Worm (Caenorhabditis elegans) whole organism, L2 larva: ENCODE results near the gene acr-14.
A peak's percentile ranks its signal among the peaks of the same experiment; 100 is the strongest.

ENCODE experiments used
- C34F6.9 ChIP-seq: fragments of 150-350 bp; optimal IDR thresholded peaks from 2 replicates; lab custom pipeline; 2014; ENCODE audit warnings: missing biosample characterization, missing genetic modification characterization
- F13H6.1 ChIP-seq: sonication (generic microtip); optimal IDR thresholded peaks from 2 replicates; lab custom pipeline; 2016; ENCODE audit warnings: missing genetic modification characterization, missing compliant biosample characterization
- R02D3.7 ChIP-seq: fragments of 150-350 bp; optimal IDR thresholded peaks from 2 replicates; lab custom pipeline; 2014; ENCODE audit warnings: missing biosample characterization, missing genetic modification characterization
- Y55F3AM.14 ChIP-seq: fragments of 200-800 bp; sonication (Bioruptor generic); optimal IDR thresholded peaks from 2 replicates; lab custom pipeline; 2018; ENCODE audit warnings: mild to moderate bottlenecking, missing genetic modification characterization, missing compliant biosample characterization
- ZK546.5 ChIP-seq: sonication (generic microtip); optimal IDR thresholded peaks from 2 replicates; lab custom pipeline; 2017; ENCODE audit warnings: missing biosample characterization, missing genetic modification characterization
- alr-1 ChIP-seq: fragments of 150-350 bp; optimal IDR thresholded peaks from 2 replicates; lab custom pipeline; 2014; ENCODE audit warnings: missing biosample characterization, missing genetic modification characterization
- ama-1 ChIP-seq: fragments of 150-350 bp; optimal IDR thresholded peaks from 2 replicates; lab custom pipeline; 2018; ENCODE audit warnings: inconsistent platforms
- blmp-1 ChIP-seq: sonication (generic microtip); optimal IDR thresholded peaks from 2 replicates; lab custom pipeline; 2017; ENCODE audit warnings: missing genetic modification characterization, mild to moderate bottlenecking, missing compliant biosample characterization, antibody characterized with exemption, moderate library complexity; ENCODE audit not compliant: insufficient read depth
- ceh-16 ChIP-seq: fragments of 150-350 bp; optimal IDR thresholded peaks from 2 replicates; lab custom pipeline; 2014; ENCODE audit warnings: missing biosample characterization, missing genetic modification characterization
- ceh-82 ChIP-seq: fragments of 150-350 bp; optimal IDR thresholded peaks from 2 replicates; lab custom pipeline; 2014; ENCODE audit warnings: missing biosample characterization, missing genetic modification characterization
- crh-2 ChIP-seq: sonication (generic microtip); optimal IDR thresholded peaks from 2 replicates; lab custom pipeline; 2017; ENCODE audit warnings: missing biosample characterization, missing genetic modification characterization
- egl-27 ChIP-seq: sonication (generic microtip); optimal IDR thresholded peaks from 3 replicates; lab custom pipeline; 2017; ENCODE audit warnings: missing biosample characterization, missing genetic modification reagents, missing genetic modification characterization
- elt-1 ChIP-seq: fragments of 150-350 bp; optimal IDR thresholded peaks from 2 replicates; lab custom pipeline; 2014; ENCODE audit warnings: missing biosample characterization, missing genetic modification characterization
- elt-3 ChIP-seq: sonication (generic microtip); optimal IDR thresholded peaks from 2 replicates; lab custom pipeline; 2017; ENCODE audit warnings: missing biosample characterization, missing genetic modification characterization
- lin-11 ChIP-seq: fragments of 150-350 bp; sonication (generic microtip); optimal IDR thresholded peaks from 2 replicates; lab custom pipeline; 2014; ENCODE audit warnings: missing biosample characterization, missing genetic modification characterization, inconsistent platforms, mixed read lengths
- lin-13 ChIP-seq: fragments of 150-350 bp; optimal IDR thresholded peaks from 2 replicates; lab custom pipeline; 2014; ENCODE audit warnings: missing biosample characterization, missing genetic modification reagents, missing genetic modification characterization
- lsy-2 ChIP-seq, 2 experiments: fragments of 150-350 bp in 1 of 2; sonication (generic microtip) in 1 of 2; optimal IDR thresholded peaks; 2 replicates each; lab custom pipeline; 2014 to 2017; ENCODE audit warnings: missing biosample characterization in 2 of 2, missing genetic modification characterization in 2 of 2
- mab-5 ChIP-seq: fragments of 150-350 bp; optimal IDR thresholded peaks from 2 replicates; lab custom pipeline; 2014; ENCODE audit warnings: missing biosample characterization, missing genetic modification characterization
- mbf-1 ChIP-seq: sonication (generic microtip); optimal IDR thresholded peaks from 2 replicates; lab custom pipeline; 2017; ENCODE audit warnings: missing biosample characterization, missing genetic modification characterization
- nhr-10 ChIP-seq: sonication (generic microtip); optimal IDR thresholded peaks from 2 replicates; lab custom pipeline; 2017; ENCODE audit warnings: missing biosample characterization, missing genetic modification characterization
- nhr-129 ChIP-seq: fragments of 150-350 bp; optimal IDR thresholded peaks from 2 replicates; lab custom pipeline; 2014; ENCODE audit warnings: missing biosample characterization, missing genetic modification characterization
- nhr-21 ChIP-seq: fragments of 150-350 bp; optimal IDR thresholded peaks from 2 replicates; lab custom pipeline; 2014; ENCODE audit warnings: missing biosample characterization, missing genetic modification characterization
- nhr-23 ChIP-seq: fragments of 150-350 bp; optimal IDR thresholded peaks from 2 replicates; lab custom pipeline; 2014; ENCODE audit warnings: missing biosample characterization, missing genetic modification reagents, missing genetic modification characterization
- nhr-237 ChIP-seq: fragments of 150-350 bp; optimal IDR thresholded peaks from 2 replicates; lab custom pipeline; 2014; ENCODE audit warnings: missing biosample characterization, missing genetic modification characterization
- nhr-25 ChIP-seq: fragments of 150-350 bp; sonication (generic microtip); optimal IDR thresholded peaks from 3 replicates; lab custom pipeline; 2014; ENCODE audit warnings: missing biosample characterization, missing genetic modification characterization
- nhr-6 ChIP-seq: fragments of 150-350 bp; optimal IDR thresholded peaks from 2 replicates; lab custom pipeline; 2014; ENCODE audit warnings: missing biosample characterization, missing genetic modification characterization
- sem-4 ChIP-seq: fragments of 150-350 bp; optimal IDR thresholded peaks from 2 replicates; lab custom pipeline; 2014; ENCODE audit warnings: missing biosample characterization, missing genetic modification reagents, missing genetic modification characterization
- skn-1 ChIP-seq: sonication (generic microtip); optimal IDR thresholded peaks from 2 replicates; lab custom pipeline; 2017; ENCODE audit warnings: missing biosample characterization, missing genetic modification characterization
- sma-3 ChIP-seq: sonication (generic microtip); optimal IDR thresholded peaks from 2 replicates; lab custom pipeline; 2016; ENCODE audit warnings: missing genetic modification reagents, missing genetic modification characterization, missing compliant biosample characterization
- sma-9 ChIP-seq, 2 experiments: fragments of 150-350 bp in 1 of 2; sonication (generic microtip) in 1 of 2; optimal IDR thresholded peaks; 2 replicates each; lab custom pipeline; 2014 to 2016; ENCODE audit warnings: missing genetic modification characterization in 2 of 2, mild to moderate bottlenecking in 1 of 2, missing biosample characterization in 1 of 2, missing compliant biosample characterization in 1 of 2, missing genetic modification reagents in 1 of 2, moderate library complexity in 1 of 2
- snpc-4 ChIP-seq: fragments of 150-350 bp; optimal IDR thresholded peaks from 2 replicates; lab custom pipeline; 2014; ENCODE audit warnings: missing biosample characterization, missing genetic modification characterization
- unc-39 ChIP-seq: fragments of 150-350 bp; optimal IDR thresholded peaks from 2 replicates; lab custom pipeline; 2014; ENCODE audit warnings: missing biosample characterization, missing genetic modification characterization
- unc-55 ChIP-seq: fragments of 150-350 bp; sonication (generic microtip); optimal IDR thresholded peaks from 3 replicates; lab custom pipeline; 2014; ENCODE audit warnings: missing biosample characterization, missing genetic modification reagents, missing genetic modification characterization
- unc-62 ChIP-seq: fragments of 150-350 bp; optimal IDR thresholded peaks from 2 replicates; lab custom pipeline; 2014; ENCODE audit warnings: missing biosample characterization, missing genetic modification reagents, missing genetic modification characterization
- zag-1 ChIP-seq: fragments of 150-350 bp; optimal IDR thresholded peaks from 2 replicates; lab custom pipeline; 2014; ENCODE audit warnings: missing biosample characterization, missing genetic modification characterization
- ztf-1 ChIP-seq: fragments of 200-800 bp; sonication (Bioruptor generic); conservative IDR thresholded peaks from 2 replicates; pipeline ENCODE4 v1.3.6; 2022; ENCODE audit warnings: missing genetic modification characterization, missing compliant biosample characterization

The acr-14 gene

ce11 chrII:8131413-8131966 lies 45.5 kb downstream of the acr-14 start (continued):
- TF ChIP-seq unc-62 (GFP tag; lab: Kevin White, UChicago) (no peak), nhr-237 (no peak), egl-27 (tag; lab: Kevin White, UChicago) (peak; percentile 49), alr-1 (tag; lab: Kevin White, UChicago) (no peak), nhr-21 (no peak), unc-39 (tag; lab: Kevin White, UChicago) (no peak), blmp-1 (tag; lab: Kevin White, UChicago) (peak; percentile 27), nhr-10 (no peak)

DNA sequence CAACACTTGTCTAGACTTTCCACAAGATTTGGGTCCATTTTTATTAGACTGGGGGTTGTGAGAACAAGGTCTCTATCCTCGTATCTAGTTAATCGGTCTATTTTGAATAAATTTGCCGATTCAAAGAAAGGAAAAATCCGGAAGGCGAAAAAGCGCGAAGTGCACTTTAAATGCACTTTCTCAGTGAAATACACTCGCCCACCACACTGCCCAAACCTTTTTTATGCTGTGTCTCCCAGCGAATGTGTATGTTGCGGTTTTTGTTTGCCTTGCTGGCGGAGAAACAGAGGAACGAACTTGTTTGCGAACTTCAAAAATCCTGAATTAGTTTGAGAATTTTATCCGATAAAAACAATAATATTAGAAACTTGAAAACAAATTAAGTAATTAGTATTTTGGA lies 46.2 kb downstream of the acr-14 start:
- TF ChIP-seq sma-9 (GFP tag; optimal IDR thresholded peaks at IDR 0.05; lab: Kevin White, UChicago) (peak; percentile 0), sma-9 (tag; optimal IDR thresholded peaks at IDR 0.05; lab: Kevin White, UChicago) (no peak), crh-2 (tag; lab: Kevin White, UChicago) (no peak)
- TF ChIP-seq, all 48 proteins: peak for 1

DNA sequence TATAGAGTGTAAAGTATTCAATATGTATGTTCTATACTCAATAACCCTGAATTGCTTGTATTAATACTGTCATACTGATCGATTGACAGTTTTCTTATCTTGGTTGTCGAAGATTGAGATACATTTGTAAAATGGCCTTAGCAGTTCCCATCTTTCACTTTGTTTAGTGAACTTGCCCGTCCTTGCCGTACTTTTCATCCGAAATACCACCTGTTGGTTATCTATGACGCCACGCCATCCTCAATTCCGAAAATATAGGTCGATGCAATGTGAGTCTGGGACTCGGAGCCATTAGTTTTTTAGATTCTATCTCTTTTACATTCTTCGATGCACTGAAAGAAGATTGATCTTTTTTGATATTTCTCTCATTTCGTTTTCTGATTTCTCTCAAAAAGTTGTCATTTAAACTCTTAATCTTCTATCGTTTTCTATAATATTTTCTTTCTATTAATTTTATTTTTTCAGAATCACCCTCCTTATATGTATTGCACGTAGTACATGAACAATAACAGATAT lies 47.4 kb downstream of the acr-14 start, which contains the start of gene ulp-4:
Gene ulp-4 (plus strand): TSS at position 466 of the 516 bp plus-strand sequence.
- TF ChIP-seq nhr-25 (tag; lab: Kevin White, UChicago): no peak
- TF ChIP-seq unc-39 (tag; lab: Kevin White, UChicago): no peak
- peak; percentile 67 for TF ChIP-seq F13H6.1 (tag; lab: Kevin White, UChicago)
- TF ChIP-seq nhr-23 (tag; lab: Kevin White, UChicago): no peak
- TF ChIP-seq mab-5 (tag; lab: Kevin White, UChicago): peak; percentile 72
- TF ChIP-seq ama-1: no peak
- peak; percentile 4 for TF ChIP-seq crh-2 (tag; lab: Kevin White, UChicago)
- no peak for TF ChIP-seq elt-1 (tag; lab: Kevin White, UChicago)
- no peak for TF ChIP-seq sma-3 (GFP tag; lab: Kevin White, UChicago)
- TF ChIP-seq skn-1 (tag; lab: Kevin White, UChicago): no peak
- TF ChIP-seq nhr-21: no peak
- TF ChIP-seq sma-9 (GFP tag; optimal IDR thresholded peaks at IDR 0.05; lab: Kevin White, UChicago): peak; percentile 70
- TF ChIP-seq sma-9 (tag; optimal IDR thresholded peaks at IDR 0.05; lab: Kevin White, UChicago): no peak
- TF ChIP-seq R02D3.7: no peak
- peak; percentile 38 for TF ChIP-seq lin-13 (GFP tag; lab: Kevin White, UChicago)
- TF ChIP-seq lsy-2 (tag; optimal IDR thresholded peaks at IDR 0.05; lab: Kevin White, UChicago): peak in 1 of 2 experiments; percentile 57
- TF ChIP-seq blmp-1 (tag; lab: Kevin White, UChicago): no peak
- TF ChIP-seq unc-55: no peak
- no peak for TF ChIP-seq Y55F3AM.14 (GFP tag; lab: Kevin White, UChicago)
- peak; percentile 43 for TF ChIP-seq ceh-16 (tag; lab: Kevin White, UChicago)
- TF ChIP-seq nhr-10: no peak
- no peak for TF ChIP-seq zag-1
- TF ChIP-seq lin-11 (tag; lab: Kevin White, UChicago): no peak
- TF ChIP-seq nhr-6 (tag; lab: Kevin White, UChicago): no peak
- no peak for TF ChIP-seq ceh-82 (tag; lab: Kevin White, UChicago)
- no peak for TF ChIP-seq ZK546.5
- no peak for TF ChIP-seq snpc-4
- TF ChIP-seq C34F6.9 (tag; lab: Kevin White, UChicago): peak; percentile 7
- peak; percentile 45 for TF ChIP-seq nhr-129

DNA sequence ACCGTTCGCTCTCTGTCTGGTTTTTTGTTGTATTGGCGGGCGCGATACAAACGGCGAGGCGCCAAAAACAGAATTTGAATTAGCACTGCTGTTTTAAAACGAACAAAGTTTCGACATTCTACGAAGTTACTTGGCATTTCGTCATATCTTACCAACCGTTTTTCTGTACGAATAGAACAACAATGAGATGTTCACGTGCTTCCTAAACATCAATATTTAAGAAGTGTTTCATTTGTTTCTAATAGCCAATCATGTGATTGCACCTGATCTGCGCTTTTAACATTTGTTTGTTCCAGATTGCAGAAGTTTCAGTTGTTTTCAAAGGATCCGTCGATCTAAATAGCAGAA lies 48.0 kb downstream of the acr-14 start:
- TF ChIP-seq ztf-1 (GFP tag; lab: Robert Waterston, UW) (no peak), sem-4 (tag; lab: Kevin White, UChicago) (peak; percentile 29), nhr-129 (peak; percentile 10), mbf-1 (tag; lab: Kevin White, UChicago) (no peak), ZK546.5 (no peak), elt-3 (no peak), unc-39 (tag; lab: Kevin White, UChicago) (no peak)
